Fruit fly (Drosophila melanogaster) whole organism, adult: ENCODE measurements around the gene ovm.

ENCODE experiments used
- CG14711 ChIP-seq: fragments of 200-800 bp; sonication (Bioruptor generic); optimal IDR thresholded peaks from 2 replicates; lab custom pipeline; 2018; ENCODE audit warnings: missing biosample characterization, mild to moderate bottlenecking, missing genetic modification characterization, moderate library complexity
- CG1620 ChIP-seq: fragments of 200-800 bp; sonication (Bioruptor generic); optimal IDR thresholded peaks from 2 replicates; lab custom pipeline; 2016; ENCODE audit warnings: missing biosample characterization, missing genetic modification characterization
- CG7045 ChIP-seq: fragments of 200-800 bp; sonication (Bioruptor generic); optimal IDR thresholded peaks from 2 replicates; lab custom pipeline; 2017; ENCODE audit warnings: missing biosample characterization, mild to moderate bottlenecking, missing genetic modification characterization
- Clk ChIP-seq: fragments of 200-800 bp; sonication (Bioruptor generic); optimal IDR thresholded peaks from 2 replicates; lab custom pipeline; 2017; ENCODE audit warnings: missing biosample characterization, missing genetic modification characterization
- Mnt ChIP-seq: fragments of 200-800 bp; sonication (Bioruptor generic); optimal IDR thresholded peaks from 2 replicates; lab custom pipeline; 2016; ENCODE audit warnings: missing biosample characterization, mild to moderate bottlenecking, missing genetic modification characterization
- bab1 ChIP-seq: fragments of 200-800 bp; sonication (Bioruptor generic); optimal IDR thresholded peaks from 3 replicates; lab custom pipeline; 2019; ENCODE audit warnings: missing biosample characterization, mild to moderate bottlenecking, missing genetic modification characterization, moderate library complexity
- cnc ChIP-seq, 2 experiments: fragments of >200 bp; optimal IDR thresholded peaks; 2 replicates each; lab custom pipeline; 2017
- kay ChIP-seq: fragments of 200-800 bp; sonication (Bioruptor generic); peaks from one replicate; lab custom pipeline; 2016; ENCODE audit warnings: missing biosample characterization, missing genetic modification characterization, borderline replicate concordance
- ovo ChIP-seq: fragments of 200-800 bp; sonication (Bioruptor generic); optimal IDR thresholded peaks from 2 replicates; lab custom pipeline; 2016; ENCODE audit warnings: missing biosample characterization, missing genetic modification characterization
- pad ChIP-seq: fragments of 200-800 bp; sonication (Bioruptor generic); optimal IDR thresholded peaks from 3 replicates; lab custom pipeline; 2017; ENCODE audit warnings: missing biosample characterization, missing genetic modification characterization, mild to moderate bottlenecking, moderate library complexity, missing genetic modification reagents
- tj ChIP-seq: fragments of 200-800 bp; sonication (Bioruptor generic); optimal IDR thresholded peaks from 3 replicates; lab custom pipeline; 2017; ENCODE audit warnings: missing biosample characterization, mild to moderate bottlenecking, missing genetic modification characterization, moderate library complexity
- toe ChIP-seq: fragments of 200-800 bp; sonication (Bioruptor generic); optimal IDR thresholded peaks from 2 replicates; lab custom pipeline; 2016; ENCODE audit warnings: missing biosample characterization, missing genetic modification characterization

DNA sequence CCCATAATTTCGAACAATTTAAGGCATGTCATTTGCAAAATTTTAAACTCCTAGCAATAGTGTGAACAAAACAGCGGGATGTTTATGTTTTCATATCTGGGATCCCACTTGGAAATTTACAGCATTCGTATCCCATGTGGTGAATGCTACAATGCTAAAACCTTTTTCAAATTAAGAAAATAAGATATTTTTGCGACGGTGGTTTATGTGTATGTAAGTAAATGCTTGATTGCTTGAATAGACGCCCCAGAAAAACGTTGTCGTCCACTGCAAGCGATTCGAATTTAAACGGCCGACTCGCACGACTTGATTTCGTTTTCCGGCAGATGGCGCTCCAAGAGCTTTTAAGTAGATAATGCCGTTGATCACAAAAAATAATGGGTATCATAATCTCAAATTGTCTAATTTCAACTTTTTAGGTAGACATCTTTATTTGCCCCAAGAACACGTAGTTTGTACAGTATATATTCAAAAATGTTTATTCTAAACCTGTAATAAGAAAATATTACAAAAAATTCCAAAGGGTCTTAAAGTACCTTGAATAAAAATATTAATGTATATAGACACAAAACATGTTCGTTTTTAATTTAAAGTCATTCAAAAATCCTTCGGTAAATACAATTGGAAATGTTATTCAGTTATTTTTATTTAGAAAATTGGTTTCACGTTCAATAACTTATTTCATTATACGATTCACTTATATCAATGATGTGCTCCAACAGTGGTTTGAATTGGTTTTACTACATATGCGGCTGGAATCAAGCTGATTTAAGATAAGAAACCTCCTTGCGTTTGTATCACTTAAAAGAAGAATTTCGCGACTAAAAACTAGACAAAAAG is 18.4 kb downstream of the ovm start:
- TF ChIP-seq CG1620 (no peak), ovo (no peak), tj (no peak), toe (GFP tag; lab: Kevin White, UChicago) (no peak), CG7045 (GFP tag; lab: Kevin White, UChicago) (no peak), bab1 (GFP tag; lab: Kevin White, UChicago) (no peak), kay (peak; percentile 92), Clk (GFP tag; lab: Kevin White, UChicago) (no peak), Mnt (GFP tag; lab: Kevin White, UChicago) (no peak), CG14711 (tag; lab: Kevin White, UChicago) (no peak), pad (GFP tag; lab: Kevin White, UChicago) (no peak), cnc (optimal IDR thresholded peaks at IDR 0.05; lab: Kevin White, UChicago) (no peak)
